Worm (Caenorhabditis elegans) whole organism, young adult: ENCODE results near the gene rps-0.
A peak's percentile ranks its signal among the peaks of the same experiment; 100 is the strongest.

ENCODE experiments used
- B0261.1 ChIP-seq: sonication (generic microtip); optimal IDR thresholded peaks from 2 replicates; lab custom pipeline; 2016; ENCODE audit warnings: mild to moderate bottlenecking, missing genetic modification characterization, moderate library complexity, missing compliant biosample characterization
- B0336.3 ChIP-seq: fragments of 200-800 bp; sonication (Bioruptor generic); IDR thresholded peaks from 2 replicates; pipeline ENCODE4 v1.3.6; 2022; ENCODE audit warnings: missing genetic modification characterization, missing compliant biosample characterization
- C06A6.2 ChIP-seq: fragments of 200-800 bp; sonication (Bioruptor generic); conservative IDR thresholded peaks from 2 replicates; pipeline ENCODE4 v1.3.6; 2022; ENCODE audit warnings: missing genetic modification characterization, missing compliant biosample characterization
- F33H1.4 ChIP-seq: fragments of 200-800 bp; sonication (Bioruptor generic); IDR thresholded peaks from 2 replicates; pipeline ENCODE4 v1.3.6; 2022; ENCODE audit warnings: missing genetic modification reagents, missing genetic modification characterization, missing compliant biosample characterization
- F49E8.2 ChIP-seq: sonication (generic microtip); optimal IDR thresholded peaks from 3 replicates; lab custom pipeline; 2017; ENCODE audit warnings: missing genetic modification characterization, mild to moderate bottlenecking, missing compliant biosample characterization, antibody characterized with exemption, moderate library complexity; ENCODE audit not compliant: insufficient read depth
- F55B11.4 ChIP-seq: sonication (generic microtip); optimal IDR thresholded peaks from 2 replicates; lab custom pipeline; 2016; ENCODE audit warnings: missing compliant biosample characterization, missing genetic modification characterization, borderline replicate concordance; ENCODE audit not compliant: insufficient read depth
- K12H6.12 ChIP-seq: fragments of 200-800 bp; sonication (Bioruptor generic); optimal IDR thresholded peaks from 2 replicates; lab custom pipeline; 2018; ENCODE audit warnings: mild to moderate bottlenecking, missing genetic modification characterization, missing compliant biosample characterization
- T07F8.4 ChIP-seq: sonication (generic microtip); optimal IDR thresholded peaks from 2 replicates; lab custom pipeline; 2016; ENCODE audit warnings: mild to moderate bottlenecking, missing genetic modification characterization, moderate library complexity, missing compliant biosample characterization
- Y53G8AR.9 ChIP-seq: fragments of 200-800 bp; sonication (Bioruptor generic); conservative IDR thresholded peaks from 2 replicates; pipeline ENCODE4 v1.3.6; 2022; ENCODE audit warnings: missing genetic modification reagents, missing genetic modification characterization, missing compliant biosample characterization
- Y79H2A.3 ChIP-seq: fragments of 200-800 bp; sonication (Bioruptor generic); conservative IDR thresholded peaks from 2 replicates; pipeline ENCODE4 v1.3.6; 2022; ENCODE audit warnings: missing genetic modification reagents, missing genetic modification characterization, missing compliant biosample characterization
- Y95B8A.8 ChIP-seq: fragments of 200-800 bp; sonication (Bioruptor generic); IDR thresholded peaks from 2 replicates; pipeline ENCODE4 v1.3.6; 2022; ENCODE audit warnings: missing genetic modification reagents, missing genetic modification characterization, missing compliant biosample characterization
- aptf-3 ChIP-seq: fragments of 200-800 bp; sonication (Bioruptor generic); IDR thresholded peaks from 2 replicates; pipeline ENCODE4 v1.3.6; 2022; ENCODE audit warnings: missing genetic modification characterization, missing compliant biosample characterization
- attf-6 ChIP-seq: fragments of 200-800 bp; sonication (Bioruptor generic); IDR thresholded peaks from 2 replicates; pipeline ENCODE4 v1.3.6; 2022; ENCODE audit warnings: missing genetic modification reagents, missing genetic modification characterization, missing compliant biosample characterization
- bed-1 ChIP-seq: fragments of 200-800 bp; sonication (Bioruptor generic); IDR thresholded peaks from 2 replicates; pipeline ENCODE4 v1.3.6; 2022; ENCODE audit warnings: missing genetic modification reagents, missing genetic modification characterization, missing compliant biosample characterization
- ccch-3 ChIP-seq: fragments of 200-800 bp; sonication (Bioruptor generic); optimal IDR thresholded peaks from 2 replicates; lab custom pipeline; 2018; ENCODE audit warnings: mild to moderate bottlenecking, missing genetic modification characterization, missing compliant biosample characterization
- cebp-1 ChIP-seq, 2 experiments: fragments of 200-800 bp in 1 of 2; sonication (Bioruptor generic) in 1 of 2; sonication (generic microtip) in 1 of 2; IDR thresholded peaks in 1 of 2; optimal IDR thresholded peaks in 1 of 2; 2 replicates each; pipeline versions ENCODE4 v1.3.6 to Lab custom; 2017 to 2022; ENCODE audit warnings: missing compliant biosample characterization in 2 of 2, missing genetic modification characterization in 2 of 2, mild to moderate bottlenecking in 1 of 2, missing genetic modification reagents in 1 of 2, moderate library complexity in 1 of 2
- ceh-58 ChIP-seq: fragments of 200-800 bp; sonication (Bioruptor generic); IDR thresholded peaks from 2 replicates; pipeline ENCODE4 v1.3.6; 2022; ENCODE audit warnings: missing genetic modification characterization, missing compliant biosample characterization
- chd-7 ChIP-seq: sonication (generic microtip); optimal IDR thresholded peaks from 2 replicates; lab custom pipeline; 2016; ENCODE audit warnings: mild to moderate bottlenecking, missing genetic modification characterization, moderate library complexity, missing compliant biosample characterization
- efl-1 ChIP-seq: fragments of 150-350 bp; optimal IDR thresholded peaks from 2 replicates; lab custom pipeline; 2014; ENCODE audit warnings: missing biosample characterization, missing genetic modification reagents, missing genetic modification characterization
- egl-44 ChIP-seq: fragments of 200-800 bp; sonication (Bioruptor generic); IDR thresholded peaks from 2 replicates; pipeline ENCODE4 v1.3.6; 2022; ENCODE audit warnings: missing genetic modification reagents, missing genetic modification characterization, missing compliant biosample characterization
- fkh-3 ChIP-seq: sonication (generic microtip); optimal IDR thresholded peaks from 2 replicates; lab custom pipeline; 2016; ENCODE audit warnings: mild to moderate bottlenecking, missing genetic modification characterization, missing compliant biosample characterization
- gei-17 ChIP-seq: fragments of 200-800 bp; sonication (Bioruptor generic); optimal IDR thresholded peaks from 2 replicates; lab custom pipeline; 2018; ENCODE audit warnings: mild to moderate bottlenecking, missing genetic modification characterization, missing compliant biosample characterization
- hlh-12 ChIP-seq: sonication (generic microtip); optimal IDR thresholded peaks from 2 replicates; lab custom pipeline; 2016; ENCODE audit warnings: missing genetic modification characterization, missing compliant biosample characterization
- hlh-26 ChIP-seq: fragments of 200-800 bp; sonication (Bioruptor generic); conservative IDR thresholded peaks from 2 replicates; pipeline ENCODE4 v1.3.6; 2022; ENCODE audit warnings: missing genetic modification reagents, missing genetic modification characterization, missing compliant biosample characterization
- hsf-1 ChIP-seq: fragments of 200-800 bp; sonication (Bioruptor generic); IDR thresholded peaks from 2 replicates; pipeline ENCODE4 v1.3.6; 2022; ENCODE audit warnings: missing genetic modification reagents, missing genetic modification characterization, missing compliant biosample characterization
- let-607 ChIP-seq, 2 experiments: fragments of 200-800 bp in 1 of 2; sonication (Bioruptor generic) in 1 of 2; sonication (generic microtip) in 1 of 2; optimal IDR thresholded peaks; 2 replicates each; lab custom pipeline; 2016 to 2018; ENCODE audit warnings: mild to moderate bottlenecking in 2 of 2, missing compliant biosample characterization in 2 of 2, missing genetic modification characterization in 2 of 2, moderate library complexity in 2 of 2, missing genotype in 1 of 2
- lir-1 ChIP-seq: fragments of 200-800 bp; sonication (Bioruptor generic); conservative IDR thresholded peaks from 2 replicates; pipeline ENCODE4 v1.3.6; 2022; ENCODE audit warnings: missing genetic modification reagents, missing genetic modification characterization, missing compliant biosample characterization
- lsy-27 ChIP-seq: sonication (generic microtip); optimal IDR thresholded peaks from 2 replicates; lab custom pipeline; 2017; ENCODE audit warnings: missing genetic modification characterization, mild to moderate bottlenecking, missing compliant biosample characterization, antibody characterized with exemption, missing genotype, borderline replicate concordance; ENCODE audit not compliant: insufficient read depth
- madf-10 ChIP-seq: sonication (generic microtip); optimal IDR thresholded peaks from 2 replicates; lab custom pipeline; 2016; ENCODE audit warnings: mild to moderate bottlenecking, missing genetic modification characterization, missing compliant biosample characterization
- mcd-1 ChIP-seq: fragments of 200-800 bp; sonication (Bioruptor generic); IDR thresholded peaks from 2 replicates; pipeline ENCODE4 v1.3.6; 2022; ENCODE audit warnings: missing genetic modification reagents, missing genetic modification characterization, missing compliant biosample characterization
- nfya-1 ChIP-seq: sonication (generic microtip); optimal IDR thresholded peaks from 2 replicates; lab custom pipeline; 2017; ENCODE audit warnings: antibody characterized with exemption, missing compliant biosample characterization, missing genetic modification characterization, borderline replicate concordance; ENCODE audit not compliant: insufficient read depth
- nfyb-1 ChIP-seq: fragments of 200-800 bp; sonication (Bioruptor generic); IDR thresholded peaks from 2 replicates; pipeline ENCODE4 v1.3.6; 2022; ENCODE audit warnings: missing genetic modification reagents, missing genetic modification characterization, missing compliant biosample characterization
- nhr-179 ChIP-seq: sonication (generic microtip); optimal IDR thresholded peaks from 2 replicates; lab custom pipeline; 2016; ENCODE audit warnings: mild to moderate bottlenecking, missing genetic modification characterization, missing compliant biosample characterization
- nhr-27 ChIP-seq: fragments of 200-800 bp; sonication (Bioruptor generic); optimal IDR thresholded peaks from 2 replicates; lab custom pipeline; 2018; ENCODE audit warnings: mild to moderate bottlenecking, missing genetic modification characterization, moderate library complexity, missing compliant biosample characterization
- rcor-1 ChIP-seq: fragments of 200-800 bp; sonication (Bioruptor generic); IDR thresholded peaks from 2 replicates; pipeline ENCODE4 v1.3.6; 2022; ENCODE audit warnings: missing genetic modification reagents, missing genetic modification characterization, missing compliant biosample characterization
- rpc-1 ChIP-seq, 2 experiments: fragments of 150-350 bp in 1 of 2; sonication (generic microtip) in 1 of 2; optimal IDR thresholded peaks; 2 replicates each; lab custom pipeline; 2014 to 2018; ENCODE audit warnings: missing biosample characterization in 1 of 2, missing genetic modification characterization in 1 of 2, missing genetic modification reagents in 1 of 2, missing genotype in 1 of 2
- sdz-38 ChIP-seq: sonication (generic microtip); optimal IDR thresholded peaks from 2 replicates; lab custom pipeline; 2016; ENCODE audit warnings: missing genotype, missing genetic modification characterization, missing compliant biosample characterization
- sea-2 ChIP-seq: fragments of 200-800 bp; sonication (Bioruptor generic); IDR thresholded peaks from 2 replicates; pipeline ENCODE4 v1.3.6; 2022; ENCODE audit warnings: missing genetic modification characterization, missing compliant biosample characterization
- snpc-1.3 ChIP-seq: sonication (generic microtip); optimal IDR thresholded peaks from 2 replicates; lab custom pipeline; 2017; ENCODE audit warnings: missing genetic modification characterization, mild to moderate bottlenecking, missing compliant biosample characterization, antibody characterized with exemption, moderate library complexity, missing genotype, missing genetic modification reagents; ENCODE audit not compliant: insufficient read depth
- snpc-3.4 ChIP-seq: sonication (generic microtip); optimal IDR thresholded peaks from 2 replicates; lab custom pipeline; 2017; ENCODE audit warnings: missing genetic modification characterization, mild to moderate bottlenecking, missing compliant biosample characterization, antibody characterized with exemption, moderate library complexity, missing genotype, missing genetic modification reagents
- unc-62 ChIP-seq: fragments of 150-350 bp; optimal IDR thresholded peaks from 2 replicates; lab custom pipeline; 2014; ENCODE audit warnings: missing biosample characterization, missing genetic modification reagents, missing genetic modification characterization
- xnd-1 ChIP-seq: sonication (generic microtip); optimal IDR thresholded peaks from 2 replicates; lab custom pipeline; 2016; ENCODE audit warnings: missing genotype, missing genetic modification reagents, missing genetic modification characterization, missing compliant biosample characterization
- ztf-18 ChIP-seq: sonication (generic microtip); optimal IDR thresholded peaks from 2 replicates; lab custom pipeline; 2016; ENCODE audit warnings: missing genotype, mild to moderate bottlenecking, missing genetic modification characterization, missing compliant biosample characterization
- ztf-25 ChIP-seq: fragments of 200-800 bp; sonication (Bioruptor generic); IDR thresholded peaks from 2 replicates; pipeline ENCODE4 v1.3.6; 2022; ENCODE audit warnings: missing genetic modification reagents, missing genetic modification characterization, missing compliant biosample characterization
- ztf-28 ChIP-seq: fragments of 200-800 bp; sonication (Bioruptor generic); IDR thresholded peaks from 2 replicates; pipeline ENCODE4 v1.3.6; 2022; ENCODE audit warnings: missing genetic modification reagents, missing genetic modification characterization, missing compliant biosample characterization
- ztf-6 ChIP-seq: fragments of 200-800 bp; sonication (Bioruptor generic); IDR thresholded peaks from 2 replicates; pipeline ENCODE4 v1.3.6; 2022; ENCODE audit warnings: missing genetic modification reagents, missing genetic modification characterization, missing compliant biosample characterization

The rps-0 gene

ce11 chrIII:4796536-4796935, 42.7 kb upstream of the rps-0 start, which contains the start of gene tag-325:
TSS of gene tag-325 (plus strand) at chrIII:4796836.
- TF ChIP-seq nfya-1, result no peak
- TF ChIP-seq cebp-1 (GFP tag; IDR thresholded peaks at IDR 0.05; lab: Robert Waterston, UW), result no peak
- peak; percentile 60 for TF ChIP-seq cebp-1 (tag; optimal IDR thresholded peaks at IDR 0.05; lab: Kevin White, UChicago)
- no peak for TF ChIP-seq T07F8.4

- no peak for TF ChIP-seq aptf-3 (GFP tag; lab: Robert Waterston, UW)
- TF ChIP-seq snpc-3.4 (tag; lab: Kevin White, UChicago), result no peak
- TF ChIP-seq hlh-12 (tag; lab: Kevin White, UChicago), result no peak
- TF ChIP-seq nfyb-1 (GFP tag; lab: Robert Waterston, UW), result peak; percentile 65
- TF ChIP-seq Y79H2A.3 (GFP tag; lab: Robert Waterston, UW), result no peak
- no peak for TF ChIP-seq lsy-27 (tag; lab: Kevin White, UChicago)
- no peak for TF ChIP-seq fkh-3 (tag; lab: Kevin White, UChicago)
- no peak for TF ChIP-seq efl-1 (GFP tag; lab: Kevin White, UChicago)
- no peak for TF ChIP-seq snpc-1.3 (tag; lab: Kevin White, UChicago)
- TF ChIP-seq B0336.3 (GFP tag; lab: Robert Waterston, UW), result no peak
- no peak for TF ChIP-seq B0261.1 (tag; lab: Kevin White, UChicago)
- peak; percentile 19 for TF ChIP-seq unc-62 (GFP tag; lab: Kevin White, UChicago)
- no peak for TF ChIP-seq F55B11.4 (tag; lab: Kevin White, UChicago)
- TF ChIP-seq ccch-3, result no peak
- TF ChIP-seq mcd-1 (GFP tag; lab: Robert Waterston, UW), result peak; percentile 59
- TF ChIP-seq hsf-1, result peak; percentile 46; the same call in 1 of the 2 replicates
- TF ChIP-seq let-607 (tag; optimal IDR thresholded peaks at IDR 0.05; lab: Kevin White, UChicago), result peak in 1 of 2 experiments; percentile 17
- 0 out of 2 replicates have a peak, but pooled peaks have one; percentile 51 for TF ChIP-seq Y53G8AR.9 (GFP tag; lab: Robert Waterston, UW)
- TF ChIP-seq F49E8.2 (tag; lab: Kevin White, UChicago), result no peak
- no peak for TF ChIP-seq sdz-38 (tag; lab: Kevin White, UChicago)
- TF ChIP-seq sea-2 (GFP tag; lab: Robert Waterston, UW), result no peak
- no peak for TF ChIP-seq egl-44
- TF ChIP-seq lir-1 (GFP tag; lab: Robert Waterston, UW), result no peak; the same call in 1 of the 2 replicates
- no peak for TF ChIP-seq hlh-26 (GFP tag; lab: Robert Waterston, UW)
- TF ChIP-seq K12H6.12, result peak; percentile 59
- no peak for TF ChIP-seq attf-6
- TF ChIP-seq C06A6.2 (GFP tag; lab: Robert Waterston, UW), result no peak
- TF ChIP-seq gei-17, result no peak
- TF ChIP-seq rcor-1 (GFP tag; lab: Robert Waterston, UW), result peak; percentile 59; the same call in 1 of the 2 replicates
- no peak for TF ChIP-seq Y95B8A.8 (GFP tag; lab: Robert Waterston, UW)
- TF ChIP-seq nhr-179 (tag; lab: Kevin White, UChicago), result no peak
- no peak for TF ChIP-seq rpc-1 (optimal IDR thresholded peaks at IDR 0.05; lab: Kevin White, UChicago)
- TF ChIP-seq rpc-1 (tag; optimal IDR thresholded peaks at IDR 0.05; lab: Kevin White, UChicago), result no peak
- TF ChIP-seq chd-7 (tag; lab: Kevin White, UChicago), result no peak
- peak; percentile 56 for TF ChIP-seq ztf-18
- no peak for TF ChIP-seq ztf-25 (GFP tag; lab: Robert Waterston, UW)
- TF ChIP-seq nhr-27 (tag; lab: Kevin White, UChicago), result no peak
- no peak for TF ChIP-seq xnd-1 (tag; lab: Kevin White, UChicago)
- TF ChIP-seq ceh-58 (GFP tag; lab: Robert Waterston, UW), result no peak
- no peak for TF ChIP-seq ztf-28
- no peak for TF ChIP-seq F33H1.4
- no peak for TF ChIP-seq bed-1 (GFP tag; lab: Robert Waterston, UW)
- TF ChIP-seq madf-10 (tag; lab: Kevin White, UChicago), result no peak
- TF ChIP-seq ztf-6, result no peak
Measured at ce11 chrIII:4796039-4796438, 42.2 kb upstream of the rps-0 start.
